Fruit fly (Drosophila melanogaster) S2 (cell line): ENCODE results near the gene CG11617.

Source experiments
- CG8478 ChIP-seq: fragments of >200 bp; optimal IDR thresholded peaks from 2 replicates; lab custom pipeline; 2018
- CTCF ChIP-seq, 2 experiments: fragments of >200 bp; optimal IDR thresholded peaks; 2 replicates each; lab custom pipeline; 2018

dm6 chr2L:243123-243522, 36.0 kb upstream of the CG11617 start:
- no peak for TF ChIP-seq CG8478 (lab: Kevin White, UChicago)
- no peak for TF ChIP-seq CTCF (optimal IDR thresholded peaks at IDR 0.05; lab: Kevin White, UChicago)
